Worm (Caenorhabditis elegans) whole organism, mixed stage, embryonic: ENCODE measurements around the gene T27E4.5.

ENCODE experiments used
- M03D4.4 ChIP-seq: sonication (generic microtip); optimal IDR thresholded peaks from 2 replicates; lab custom pipeline; 2017; ENCODE audit warnings: mild to moderate bottlenecking, missing genetic modification characterization, missing compliant biosample characterization
- bed-3 ChIP-seq: fragments of 200-800 bp; sonication (Bioruptor generic); optimal IDR thresholded peaks from 3 replicates; lab custom pipeline; 2018; ENCODE audit warnings: mild to moderate bottlenecking, missing genetic modification characterization, moderate library complexity, missing compliant biosample characterization
- blmp-1 ChIP-seq: fragments of 150-350 bp; optimal IDR thresholded peaks from 2 replicates; lab custom pipeline; 2014; ENCODE audit warnings: missing biosample characterization, missing genetic modification characterization
- ceh-39 ChIP-seq: fragments of 150-350 bp; optimal IDR thresholded peaks from 2 replicates; lab custom pipeline; 2014; ENCODE audit warnings: missing biosample characterization, missing genetic modification characterization
- ceh-43 ChIP-seq: fragments of 200-800 bp; sonication (Bioruptor generic); optimal IDR thresholded peaks from 2 replicates; lab custom pipeline; 2018; ENCODE audit warnings: mild to moderate bottlenecking, missing genetic modification characterization, moderate library complexity, missing compliant biosample characterization
- ceh-83 ChIP-seq: fragments of 200-800 bp; sonication (Bioruptor generic); optimal IDR thresholded peaks from 2 replicates; lab custom pipeline; 2018; ENCODE audit warnings: mild to moderate bottlenecking, missing genetic modification characterization, missing compliant biosample characterization
- ces-1 ChIP-seq: fragments of 150-350 bp; optimal IDR thresholded peaks from 2 replicates; lab custom pipeline; 2014; ENCODE audit warnings: missing biosample characterization, missing genetic modification reagents, missing genetic modification characterization
- cnd-1 ChIP-seq: fragments of 200-800 bp; sonication (Bioruptor generic); optimal IDR thresholded peaks from 2 replicates; lab custom pipeline; 2018; ENCODE audit warnings: mild to moderate bottlenecking, missing genetic modification characterization, missing compliant biosample characterization
- drap-1 ChIP-seq: fragments of 200-800 bp; sonication (Bioruptor generic); optimal IDR thresholded peaks from 3 replicates; lab custom pipeline; 2018; ENCODE audit warnings: mild to moderate bottlenecking, missing genetic modification characterization, missing compliant biosample characterization
- elt-1 ChIP-seq: sonication (generic microtip); optimal IDR thresholded peaks from 2 replicates; lab custom pipeline; 2017; ENCODE audit warnings: missing genetic modification characterization, mild to moderate bottlenecking, missing compliant biosample characterization, antibody characterized with exemption, moderate library complexity, borderline replicate concordance; ENCODE audit not compliant: insufficient read depth
- elt-3 ChIP-seq: fragments of 150-350 bp; optimal IDR thresholded peaks from 2 replicates; lab custom pipeline; 2014; ENCODE audit warnings: missing biosample characterization, missing genetic modification characterization
- flh-1 ChIP-seq: fragments of 200-800 bp; sonication (Bioruptor generic); optimal IDR thresholded peaks from 2 replicates; lab custom pipeline; 2018; ENCODE audit warnings: mild to moderate bottlenecking, missing genetic modification characterization, moderate library complexity, missing compliant biosample characterization
- ham-2 ChIP-seq: fragments of 200-800 bp; sonication (Bioruptor generic); optimal IDR thresholded peaks from 2 replicates; lab custom pipeline; 2018; ENCODE audit warnings: mild to moderate bottlenecking, missing genetic modification characterization, missing compliant biosample characterization
- hlh-1 ChIP-seq: fragments of 150-350 bp; optimal IDR thresholded peaks from 2 replicates; lab custom pipeline; 2014; ENCODE audit warnings: missing biosample characterization, missing genetic modification reagents, missing genetic modification characterization
- lin-13 ChIP-seq: fragments of 150-350 bp; optimal IDR thresholded peaks from 2 replicates; lab custom pipeline; 2014; ENCODE audit warnings: missing biosample characterization, missing genetic modification characterization
- lin-32 ChIP-seq: fragments of 200-800 bp; sonication (Bioruptor generic); optimal IDR thresholded peaks from 2 replicates; lab custom pipeline; 2018; ENCODE audit warnings: mild to moderate bottlenecking, missing genetic modification characterization, missing compliant biosample characterization
- lsy-2 ChIP-seq: fragments of 150-350 bp; optimal IDR thresholded peaks from 2 replicates; lab custom pipeline; 2014; ENCODE audit warnings: missing biosample characterization, missing genetic modification characterization
- mep-1 ChIP-seq: fragments of 150-350 bp; optimal IDR thresholded peaks from 2 replicates; lab custom pipeline; 2017; ENCODE audit warnings: missing biosample characterization, missing genetic modification reagents, missing genetic modification characterization, inconsistent platforms
- mls-2 ChIP-seq: sonication (generic microtip); optimal IDR thresholded peaks from 2 replicates; lab custom pipeline; 2016; ENCODE audit warnings: mild to moderate bottlenecking, missing genetic modification characterization, moderate library complexity, missing compliant biosample characterization
- nhr-12 ChIP-seq: fragments of 150-350 bp; optimal IDR thresholded peaks from 2 replicates; lab custom pipeline; 2014; ENCODE audit warnings: missing biosample characterization, missing genetic modification characterization
- nhr-2 ChIP-seq: fragments of 150-350 bp; optimal IDR thresholded peaks from 2 replicates; lab custom pipeline; 2014; ENCODE audit warnings: missing biosample characterization, missing genetic modification characterization
- nhr-237 ChIP-seq: fragments of 150-350 bp; optimal IDR thresholded peaks from 2 replicates; lab custom pipeline; 2014; ENCODE audit warnings: missing biosample characterization, missing genetic modification characterization
- nhr-28 ChIP-seq: fragments of 150-350 bp; optimal IDR thresholded peaks from 2 replicates; lab custom pipeline; 2014; ENCODE audit warnings: missing biosample characterization, missing genetic modification characterization
- nhr-76 ChIP-seq: sonication (generic microtip); optimal IDR thresholded peaks from 2 replicates; lab custom pipeline; 2017; ENCODE audit warnings: missing biosample characterization, missing genetic modification characterization
- pha-4 ChIP-seq: fragments of 150-350 bp; optimal IDR thresholded peaks from 2 replicates; lab custom pipeline; 2018; ENCODE audit warnings: missing biosample characterization, missing genetic modification reagents, missing genetic modification characterization
- sem-2 ChIP-seq: fragments of 200-800 bp; sonication (Bioruptor generic); optimal IDR thresholded peaks from 2 replicates; lab custom pipeline; 2018; ENCODE audit warnings: mild to moderate bottlenecking, missing genetic modification characterization, missing compliant biosample characterization
- snpc-4 ChIP-seq: fragments of 150-350 bp; optimal IDR thresholded peaks from 2 replicates; lab custom pipeline; 2014; ENCODE audit warnings: missing biosample characterization, missing genetic modification characterization
- sptf-1 ChIP-seq: sonication (generic microtip); optimal IDR thresholded peaks from 2 replicates; lab custom pipeline; 2017; ENCODE audit warnings: mild to moderate bottlenecking, missing genetic modification characterization, moderate library complexity, missing compliant biosample characterization
- tbx-8 ChIP-seq: fragments of 200-800 bp; sonication (Bioruptor generic); optimal IDR thresholded peaks from 2 replicates; lab custom pipeline; 2018; ENCODE audit warnings: mild to moderate bottlenecking, missing genetic modification characterization, moderate library complexity, missing compliant biosample characterization
- unc-120 ChIP-seq: sonication (generic microtip); optimal IDR thresholded peaks from 2 replicates; lab custom pipeline; 2017; ENCODE audit warnings: missing genetic modification characterization, missing compliant biosample characterization; ENCODE audit not compliant: poor library complexity, severe bottlenecking
- unc-39 ChIP-seq: fragments of 150-350 bp; optimal IDR thresholded peaks from 2 replicates; lab custom pipeline; 2014; ENCODE audit warnings: missing biosample characterization, missing genetic modification characterization
- unc-62 ChIP-seq: fragments of 150-350 bp; optimal IDR thresholded peaks from 2 replicates; lab custom pipeline; 2014; ENCODE audit warnings: missing biosample characterization, missing genetic modification reagents, missing genetic modification characterization
- zip-8 ChIP-seq: fragments of 150-350 bp; optimal IDR thresholded peaks from 2 replicates; lab custom pipeline; 2014; ENCODE audit warnings: missing biosample characterization, missing genetic modification characterization
- ztf-11 ChIP-seq: fragments of 150-350 bp; optimal IDR thresholded peaks from 2 replicates; lab custom pipeline; 2014; ENCODE audit warnings: missing biosample characterization, missing genetic modification characterization

Gene T27E4.5

ce11 chrV:9033267-9033666 is 36.3 kb downstream of the T27E4.5 start, which contains the start of gene C25E10.4:
Gene C25E10.4 (plus strand): TSS chrV:9033567.
- TF ChIP-seq nhr-237: no peak
- no peak for TF ChIP-seq drap-1
- no peak for TF ChIP-seq sptf-1
- TF ChIP-seq M03D4.4 (tag; lab: Kevin White, UChicago): no peak
- no peak for TF ChIP-seq nhr-2 (tag; lab: Kevin White, UChicago)
- TF ChIP-seq flh-1 (GFP tag; lab: Kevin White, UChicago): no peak
- TF ChIP-seq ceh-83 (GFP tag; lab: Kevin White, UChicago): no peak
- no peak for TF ChIP-seq unc-120
- no peak for TF ChIP-seq lin-32 (GFP tag; lab: Kevin White, UChicago)
- no peak for TF ChIP-seq snpc-4 (tag; lab: Kevin White, UChicago)
- no peak for TF ChIP-seq cnd-1
- no peak for TF ChIP-seq mep-1
- no peak for TF ChIP-seq unc-62 (GFP tag; lab: Kevin White, UChicago)
- TF ChIP-seq lsy-2: no peak
- TF ChIP-seq tbx-8 (GFP tag; lab: Kevin White, UChicago): no peak
- TF ChIP-seq ceh-43 (GFP tag; lab: Kevin White, UChicago): no peak

- no peak for TF ChIP-seq blmp-1
- TF ChIP-seq ham-2 (GFP tag; lab: Kevin White, UChicago): no peak
- no peak for TF ChIP-seq ceh-43 (GFP tag; lab: Kevin White, UChicago)
- no peak for TF ChIP-seq M03D4.4 (tag; lab: Kevin White, UChicago)
- no peak for TF ChIP-seq unc-39
- no peak for TF ChIP-seq snpc-4 (tag; lab: Kevin White, UChicago)
- no peak for TF ChIP-seq mep-1
- no peak for TF ChIP-seq ceh-83 (GFP tag; lab: Kevin White, UChicago)
- no peak for TF ChIP-seq ces-1
- no peak for TF ChIP-seq nhr-2 (tag; lab: Kevin White, UChicago)
- TF ChIP-seq bed-3: no peak
- TF ChIP-seq pha-4: no peak
- TF ChIP-seq lin-32 (GFP tag; lab: Kevin White, UChicago): no peak
- no peak for TF ChIP-seq ztf-11 (tag; lab: Kevin White, UChicago)
- TF ChIP-seq tbx-8 (GFP tag; lab: Kevin White, UChicago): no peak
- TF ChIP-seq ceh-39 (tag; lab: Kevin White, UChicago): no peak
Observed at ce11 chrV:9030248-9030647, 39.3 kb downstream of the T27E4.5 start, which contains the start of gene C25E10.5. Gene C25E10.5 (plus strand): TSS chrV:9030548.

DNA sequence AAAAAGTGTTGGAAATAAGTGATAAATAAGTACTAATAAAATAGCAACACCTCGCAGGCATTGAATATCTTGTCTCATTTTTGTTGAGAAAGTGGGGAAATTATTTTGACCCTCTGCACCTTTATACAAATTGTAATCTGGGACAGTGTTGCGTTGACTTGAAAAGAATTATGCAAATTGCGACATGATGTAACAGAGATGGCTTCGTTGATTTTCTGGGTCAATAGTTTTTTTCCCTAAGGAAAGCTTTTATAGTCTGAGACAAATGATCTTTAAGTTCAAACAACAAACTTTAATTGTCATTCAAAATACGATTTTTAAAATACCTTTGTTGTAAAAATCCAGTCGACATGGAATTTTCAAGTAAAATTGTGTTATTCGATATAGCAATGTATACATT is 44.9 kb downstream of the T27E4.5 start, which contains the start of gene bus-1:
Gene bus-1 (minus strand): TSS at position 101 of the 400 bp plus-strand sequence.
- TF ChIP-seq ces-1 (no peak), elt-1 (tag; lab: Kevin White, UChicago) (no peak), unc-62 (GFP tag; lab: Kevin White, UChicago) (no peak), unc-120 (no peak), hlh-1 (tag; lab: Kevin White, UChicago) (no peak), nhr-2 (tag; lab: Kevin White, UChicago) (no peak), nhr-28 (tag; lab: Kevin White, UChicago) (no peak), sem-2 (GFP tag; lab: Kevin White, UChicago) (no peak), bed-3 (no peak), lsy-2 (no peak)

- TF ChIP-seq mep-1: no peak
- no peak for TF ChIP-seq nhr-2 (tag; lab: Kevin White, UChicago)
- no peak for TF ChIP-seq cnd-1
- TF ChIP-seq drap-1: no peak
- TF ChIP-seq flh-1 (GFP tag; lab: Kevin White, UChicago): no peak
- TF ChIP-seq ham-2 (GFP tag; lab: Kevin White, UChicago): no peak
- no peak for TF ChIP-seq tbx-8 (GFP tag; lab: Kevin White, UChicago)
- TF ChIP-seq M03D4.4 (tag; lab: Kevin White, UChicago): no peak
- no peak for TF ChIP-seq ceh-39 (tag; lab: Kevin White, UChicago)
- TF ChIP-seq sem-2 (GFP tag; lab: Kevin White, UChicago): no peak
- TF ChIP-seq nhr-76 (tag; lab: Kevin White, UChicago): no peak
- no peak for TF ChIP-seq nhr-237
- TF ChIP-seq unc-120: no peak
- no peak for TF ChIP-seq unc-39
- no peak for TF ChIP-seq pha-4
- no peak for TF ChIP-seq lin-13 (tag; lab: Kevin White, UChicago)
- no peak for TF ChIP-seq zip-8 (tag; lab: Kevin White, UChicago)
- TF ChIP-seq, all 35 proteins: peak for 0
Observed at ce11 chrV:9022078-9022477, 47.5 kb downstream of the T27E4.5 start, which contains the start of gene oac-41. Gene oac-41 (minus strand): TSS chrV:9022178.

DNA sequence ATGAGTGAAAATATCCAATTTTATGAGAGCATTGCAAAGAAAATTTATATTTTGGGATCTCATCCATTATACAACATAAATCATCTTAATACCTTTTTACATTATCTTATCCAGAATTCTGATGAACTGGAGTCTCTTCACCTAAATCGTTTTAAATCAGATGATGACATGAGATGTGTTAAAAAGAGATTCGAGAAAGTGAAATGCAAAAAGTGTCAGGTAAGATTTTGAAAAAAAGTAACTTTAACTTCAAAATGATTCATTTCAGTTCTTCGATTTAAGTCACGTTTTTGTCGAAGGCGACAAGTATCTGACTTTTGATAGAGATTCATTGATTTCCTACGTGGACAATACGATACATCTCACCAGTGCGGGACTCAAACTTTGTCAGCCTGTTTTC is 50.7 kb downstream of the T27E4.5 start:
- TF ChIP-seq nhr-12 (tag; lab: Kevin White, UChicago): no peak
- TF ChIP-seq hlh-1 (tag; lab: Kevin White, UChicago): no peak
- TF ChIP-seq zip-8 (tag; lab: Kevin White, UChicago): no peak
- TF ChIP-seq pha-4: no peak
- TF ChIP-seq mls-2 (tag; lab: Kevin White, UChicago): no peak
- no peak for TF ChIP-seq nhr-76 (tag; lab: Kevin White, UChicago)
- TF ChIP-seq ceh-43 (GFP tag; lab: Kevin White, UChicago): no peak
- no peak for TF ChIP-seq elt-1 (tag; lab: Kevin White, UChicago)
- no peak for TF ChIP-seq tbx-8 (GFP tag; lab: Kevin White, UChicago)
- TF ChIP-seq ceh-83 (GFP tag; lab: Kevin White, UChicago): no peak
- no peak for TF ChIP-seq cnd-1
- no peak for TF ChIP-seq flh-1 (GFP tag; lab: Kevin White, UChicago)
- TF ChIP-seq ceh-39 (tag; lab: Kevin White, UChicago): no peak
- no peak for TF ChIP-seq M03D4.4 (tag; lab: Kevin White, UChicago)
- TF ChIP-seq elt-3 (tag; lab: Kevin White, UChicago): no peak
- no peak for TF ChIP-seq blmp-1
- TF ChIP-seq snpc-4 (tag; lab: Kevin White, UChicago): no peak
- no peak for TF ChIP-seq sptf-1
- no peak for TF ChIP-seq sem-2 (GFP tag; lab: Kevin White, UChicago)
